Worm (Caenorhabditis elegans) whole organism, L4 larva: ENCODE results near the gene egl-45.

Experiments
- ceh-32 ChIP-seq: sonication (generic microtip); optimal IDR thresholded peaks from 2 replicates; lab custom pipeline; 2016; ENCODE audit warnings: mild to moderate bottlenecking, missing genetic modification characterization, missing compliant biosample characterization; ENCODE audit not compliant: poor library complexity
- ceh-82 ChIP-seq: sonication (generic microtip); optimal IDR thresholded peaks from 2 replicates; lab custom pipeline; 2017; ENCODE audit warnings: missing biosample characterization, missing genetic modification characterization
- lin-38 ChIP-seq: fragments of 200-800 bp; sonication (Bioruptor generic); IDR thresholded peaks from 2 replicates; pipeline ENCODE4 v1.3.6; 2022; ENCODE audit warnings: missing genetic modification reagents, missing genetic modification characterization, missing compliant biosample characterization
- lsy-2 ChIP-seq, 2 experiments: fragments of 150-350 bp in 1 of 2; sonication (generic microtip) in 1 of 2; optimal IDR thresholded peaks; 2 replicates each; lab custom pipeline; 2014 to 2017; ENCODE audit warnings: missing biosample characterization in 2 of 2, missing genetic modification characterization in 2 of 2
- pha-4 ChIP-seq, 2 experiments: fragments of 150-350 bp in 1 of 2; fragments of 200-800 bp in 1 of 2; sonication (Bioruptor generic) in 1 of 2; IDR thresholded peaks in 1 of 2; optimal IDR thresholded peaks in 1 of 2; 2 replicates each; pipeline versions ENCODE4 v1.3.6 to Lab custom; 2014 to 2022; ENCODE audit warnings: missing genetic modification characterization in 2 of 2, missing genetic modification reagents in 2 of 2, missing biosample characterization in 1 of 2, missing compliant biosample characterization in 1 of 2
- snpc-4 ChIP-seq: fragments of 150-350 bp; optimal IDR thresholded peaks from 2 replicates; lab custom pipeline; 2014; ENCODE audit warnings: missing biosample characterization, missing genetic modification characterization
- unc-130 ChIP-seq: sonication (generic microtip); optimal IDR thresholded peaks from 2 replicates; lab custom pipeline; 2016; ENCODE audit warnings: missing genetic modification reagents, missing genetic modification characterization, missing compliant biosample characterization

- TF ChIP-seq ceh-32 (tag; lab: Kevin White, UChicago), result no peak
- TF ChIP-seq ceh-82 (tag; lab: Kevin White, UChicago), result no peak
- TF ChIP-seq pha-4 (GFP tag; IDR thresholded peaks at IDR 0.05; lab: Robert Waterston, UW), result no peak
- TF ChIP-seq pha-4 (tag; optimal IDR thresholded peaks at IDR 0.05; lab: Kevin White, UChicago), result no peak
- no peak for TF ChIP-seq lsy-2 (tag; optimal IDR thresholded peaks at IDR 0.05; lab: Kevin White, UChicago)
- no peak for TF ChIP-seq snpc-4
- TF ChIP-seq lin-38, result no peak
- no peak for TF ChIP-seq unc-130 (GFP tag; lab: Kevin White, UChicago)
These were observed 8.6 kb downstream of the egl-45 start for ce11 chrIII:7819866-7820265.
